Worm (Caenorhabditis elegans) whole organism, L1 larva: ENCODE results near the gene T23F2.2.

ENCODE experiments used
- alr-1 ChIP-seq: fragments of 200-800 bp; sonication (Bioruptor generic); optimal IDR thresholded peaks from 2 replicates; lab custom pipeline; 2018; ENCODE audit warnings: borderline replicate concordance, mild to moderate bottlenecking, missing genetic modification characterization, missing compliant biosample characterization
- blmp-1 ChIP-seq: fragments of 150-350 bp; optimal IDR thresholded peaks from 2 replicates; lab custom pipeline; 2014; ENCODE audit warnings: missing biosample characterization, missing genetic modification characterization
- ceh-82 ChIP-seq, 3 experiments: fragments of 150-350 bp in 1 of 3; sonication (generic microtip) in 2 of 3; optimal IDR thresholded peaks; 2 replicates each; lab custom pipeline; 2014 to 2017; ENCODE audit warnings: missing biosample characterization in 3 of 3, missing genetic modification characterization in 3 of 3
- egl-27 ChIP-seq, 2 experiments: fragments of 150-350 bp in 1 of 2; sonication (generic microtip); optimal IDR thresholded peaks; 3 replicates each; lab custom pipeline; 2017 to 2018; ENCODE audit warnings: missing biosample characterization in 2 of 2, missing genetic modification characterization in 2 of 2, missing genetic modification reagents in 2 of 2
- elt-2 ChIP-seq: sonication (generic microtip); optimal IDR thresholded peaks from 2 replicates; lab custom pipeline; 2016; ENCODE audit warnings: missing genetic modification characterization, mild to moderate bottlenecking, inconsistent platforms, missing compliant biosample characterization, missing genetic modification reagents
- fkh-8 ChIP-seq: sonication (generic microtip); optimal IDR thresholded peaks from 2 replicates; lab custom pipeline; 2016; ENCODE audit warnings: mild to moderate bottlenecking, missing genetic modification characterization, missing compliant biosample characterization
- fos-1 ChIP-seq: fragments of 150-350 bp; optimal IDR thresholded peaks from 2 replicates; lab custom pipeline; 2014; ENCODE audit warnings: missing biosample characterization, missing genetic modification characterization
- nhr-11 ChIP-seq: fragments of 150-350 bp; optimal IDR thresholded peaks from 2 replicates; lab custom pipeline; 2014; ENCODE audit warnings: missing biosample characterization, missing genetic modification characterization
- nhr-12 ChIP-seq: sonication (generic microtip); optimal IDR thresholded peaks from 2 replicates; lab custom pipeline; 2017; ENCODE audit warnings: missing biosample characterization, missing genetic modification characterization
- nhr-76 ChIP-seq: sonication (generic microtip); optimal IDR thresholded peaks from 2 replicates; lab custom pipeline; 2017; ENCODE audit warnings: missing biosample characterization, missing genetic modification characterization
- nhr-90 ChIP-seq: sonication (generic microtip); optimal IDR thresholded peaks from 2 replicates; lab custom pipeline; 2016; ENCODE audit warnings: mild to moderate bottlenecking, missing genetic modification characterization, missing compliant biosample characterization; ENCODE audit not compliant: poor library complexity
- sox-4 ChIP-seq: sonication (generic microtip); optimal IDR thresholded peaks from 2 replicates; lab custom pipeline; 2016; ENCODE audit warnings: missing genetic modification characterization, missing compliant biosample characterization
- unc-62 ChIP-seq: fragments of 150-350 bp; optimal IDR thresholded peaks from 2 replicates; lab custom pipeline; 2014; ENCODE audit warnings: missing biosample characterization, missing genetic modification reagents, missing genetic modification characterization
- unc-86 ChIP-seq: sonication (generic microtip); optimal IDR thresholded peaks from 2 replicates; lab custom pipeline; 2016; ENCODE audit warnings: missing genetic modification characterization, missing compliant biosample characterization

DNA sequence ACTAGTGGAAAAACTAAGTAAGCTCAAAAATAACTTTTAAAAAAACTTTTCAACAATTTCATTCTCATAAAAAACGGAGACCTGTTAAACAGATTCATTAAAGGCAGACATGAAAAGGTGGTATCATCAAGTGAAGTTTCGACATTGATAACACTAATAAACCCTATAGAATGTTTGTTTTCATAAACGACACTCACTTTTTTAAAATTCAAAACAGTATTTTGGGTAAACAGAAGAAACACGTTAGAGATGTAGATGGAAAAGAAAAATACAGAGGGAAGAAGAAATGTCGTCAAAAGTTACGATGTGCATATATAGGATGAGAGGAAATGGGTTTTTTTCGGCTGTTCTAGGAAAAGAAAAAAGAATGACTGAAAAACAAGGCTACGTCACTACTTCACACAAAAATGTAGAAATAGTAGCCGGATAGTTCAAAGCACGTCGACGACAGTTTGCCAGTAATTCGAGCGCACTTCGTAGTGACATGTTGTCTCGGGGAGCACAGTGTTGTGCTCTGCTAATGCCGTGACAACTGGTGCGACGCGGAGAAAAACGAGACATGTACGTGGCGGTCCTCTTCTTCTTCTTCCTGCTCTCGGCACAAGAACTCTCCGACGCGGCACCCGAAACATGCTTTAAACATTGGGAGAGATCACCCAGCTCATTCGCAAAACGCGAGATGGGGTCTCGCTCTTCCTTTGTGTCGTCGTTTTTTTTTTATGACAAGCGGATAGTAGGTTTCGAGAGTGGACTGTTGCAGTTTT, 4.2 kb upstream of the T23F2.2 start:
- TF ChIP-seq nhr-11 (tag; lab: Kevin White, UChicago) (no peak), fkh-8 (no peak), blmp-1 (tag; lab: Kevin White, UChicago) (no peak), nhr-12 (tag; lab: Kevin White, UChicago) (no peak), elt-2 (no peak), alr-1 (no peak), fos-1 (tag; lab: Kevin White, UChicago) (no peak), ceh-82 (tag; optimal IDR thresholded peaks at IDR 0.05; lab: Kevin White, UChicago) (no peak), nhr-76 (tag; lab: Kevin White, UChicago) (no peak), unc-86 (tag; lab: Kevin White, UChicago) (no peak), sox-4 (tag; lab: Kevin White, UChicago) (no peak), egl-27 (tag; optimal IDR thresholded peaks at IDR 0.05; lab: Kevin White, UChicago) (no peak), unc-62 (no peak), nhr-90 (tag; lab: Kevin White, UChicago) (no peak)
